Fruit fly (Drosophila melanogaster): ENCODE results near the gene Neu2.

- TF ChIP-seq Lpt (GFP tag; optimal IDR thresholded peaks at IDR 0.05) (no peak), CG16779 (tag; optimal IDR thresholded peaks at IDR 0.05) (no peak), Eip75B (GFP tag; optimal IDR thresholded peaks at IDR 0.05) (no peak), pdm3 (GFP tag; optimal IDR thresholded peaks at IDR 0.05) (no peak), Gug (GFP tag; IDR thresholded peaks at IDR 0.05) (no peak), Sox102F (GFP tag; optimal IDR thresholded peaks at IDR 0.05) (no peak), CG8632 (GFP tag; optimal IDR thresholded peaks at IDR 0.05) (no peak), fd59A (GFP tag; optimal IDR thresholded peaks at IDR 0.05) (no peak)
Measured at dm6 chr3L:21507955-21508354, 17.6 kb upstream of the Neu2 start.

Measured in whole organism, prepupa.